Fruit fly (Drosophila melanogaster) whole organism, embryonic: ENCODE measurements around the gene temp.

Experiments
- Antp ChIP-seq: fragments of 200-800 bp; sonication (Bioruptor generic); optimal IDR thresholded peaks from 3 replicates; lab custom pipeline; 2016; ENCODE audit warnings: missing biosample characterization, missing genetic modification characterization
- BEAF-32 ChIP-seq: fragments of 200-800 bp; sonication (Bioruptor generic); optimal IDR thresholded peaks from 3 replicates; lab custom pipeline; 2017; ENCODE audit warnings: missing biosample characterization, missing genetic modification characterization, mild to moderate bottlenecking, moderate library complexity, missing genetic modification reagents
- CG10366 ChIP-seq: fragments of 200-800 bp; sonication (Bioruptor generic); IDR thresholded peaks from 2 replicates; pipeline ENCODE4 v1.3.6; 2022; ENCODE audit warnings: missing biosample characterization, missing genetic modification characterization
- CG10462 ChIP-seq: fragments of 200-800 bp; sonication (Bioruptor generic); optimal IDR thresholded peaks from 2 replicates; lab custom pipeline; 2016; ENCODE audit warnings: missing biosample characterization, missing genetic modification characterization
- CG12236 ChIP-seq: fragments of 200-800 bp; sonication (Bioruptor generic); optimal IDR thresholded peaks from 2 replicates; lab custom pipeline; 2016; ENCODE audit warnings: missing biosample characterization, missing genetic modification characterization
- CG13624 ChIP-seq: fragments of 200-800 bp; sonication (Bioruptor generic); optimal IDR thresholded peaks from 2 replicates; lab custom pipeline; 2016; ENCODE audit warnings: missing biosample characterization, missing genetic modification characterization
- CG15601 ChIP-seq: fragments of 200-800 bp; sonication (Bioruptor generic); optimal IDR thresholded peaks from 3 replicates; lab custom pipeline; 2019; ENCODE audit warnings: missing biosample characterization, mild to moderate bottlenecking, missing genetic modification characterization, moderate library complexity
- CG1647 ChIP-seq: fragments of 200-800 bp; sonication (Bioruptor generic); optimal IDR thresholded peaks from 3 replicates; lab custom pipeline; 2016; ENCODE audit warnings: missing biosample characterization, missing genetic modification characterization
- CG3163 ChIP-seq: fragments of 200-800 bp; sonication (Bioruptor generic); optimal IDR thresholded peaks from 3 replicates; lab custom pipeline; 2016; ENCODE audit warnings: missing biosample characterization, missing genetic modification characterization
- CG3281 ChIP-seq: fragments of 200-800 bp; sonication (Bioruptor generic); optimal IDR thresholded peaks from 3 replicates; lab custom pipeline; 2017; ENCODE audit warnings: missing biosample characterization, mild to moderate bottlenecking, missing genetic modification characterization
- CG34422 ChIP-seq: fragments of 200-800 bp; sonication (Bioruptor generic); IDR thresholded peaks from 3 replicates; pipeline ENCODE4 v1.3.6; 2022; ENCODE audit warnings: missing biosample characterization, missing genetic modification characterization
- CG4707 ChIP-seq: fragments of 200-800 bp; sonication (Bioruptor generic); optimal IDR thresholded peaks from 2 replicates; lab custom pipeline; 2018; ENCODE audit warnings: missing biosample characterization, mild to moderate bottlenecking, missing genetic modification characterization, moderate library complexity
- CG6791 ChIP-seq: fragments of 200-800 bp; sonication (Bioruptor generic); IDR thresholded peaks from 3 replicates; pipeline ENCODE4 v1.3.6; 2022; ENCODE audit warnings: missing biosample characterization, missing genetic modification characterization; ENCODE audit not compliant: partially characterized antibody
- CG7271 ChIP-seq: fragments of 200-800 bp; sonication (Bioruptor generic); optimal IDR thresholded peaks from 2 replicates; lab custom pipeline; 2018; ENCODE audit warnings: missing biosample characterization, mild to moderate bottlenecking, missing genetic modification characterization, moderate library complexity
- CG9215 ChIP-seq: fragments of 200-800 bp; sonication (Bioruptor generic); IDR thresholded peaks from 2 replicates; pipeline ENCODE4 v1.3.6; 2022; ENCODE audit warnings: missing biosample characterization, missing genetic modification characterization
- CG9797 ChIP-seq: fragments of 200-800 bp; sonication (Bioruptor generic); optimal IDR thresholded peaks from 3 replicates; lab custom pipeline; 2018; ENCODE audit warnings: missing biosample characterization, mild to moderate bottlenecking, missing genetic modification characterization
- CoRest ChIP-seq: fragments of 200-800 bp; sonication (Bioruptor generic); optimal IDR thresholded peaks from 3 replicates; lab custom pipeline; 2018; ENCODE audit warnings: missing biosample characterization, mild to moderate bottlenecking, missing genetic modification characterization, moderate library complexity
- Drgx ChIP-seq: fragments of 200-800 bp; sonication (Bioruptor generic); IDR thresholded peaks from 2 replicates; pipeline ENCODE4 v1.3.6; 2022; ENCODE audit warnings: missing biosample characterization, missing genetic modification characterization
- Fer2 ChIP-seq: fragments of 200-800 bp; sonication (Bioruptor generic); optimal IDR thresholded peaks from 2 replicates; lab custom pipeline; 2018; ENCODE audit warnings: missing biosample characterization, mild to moderate bottlenecking, missing genetic modification characterization, moderate library complexity
- HHEX ChIP-seq: fragments of 200-800 bp; sonication (Bioruptor generic); optimal IDR thresholded peaks from 3 replicates; lab custom pipeline; 2017; ENCODE audit warnings: missing biosample characterization, mild to moderate bottlenecking, missing genetic modification characterization, missing genetic modification reagents
- Hand ChIP-seq: fragments of 200-800 bp; sonication (Bioruptor generic); optimal IDR thresholded peaks from 2 replicates; lab custom pipeline; 2017; ENCODE audit warnings: mild to moderate bottlenecking, missing biosample characterization, missing genetic modification reagents, missing genetic modification characterization
- Hmr ChIP-seq: fragments of 200-800 bp; sonication (Bioruptor generic); optimal IDR thresholded peaks from 3 replicates; lab custom pipeline; 2017; ENCODE audit warnings: mild to moderate bottlenecking, missing biosample characterization, missing genetic modification reagents, missing genetic modification characterization
- Jarid2 ChIP-seq: fragments of 200-800 bp; sonication (Bioruptor generic); optimal IDR thresholded peaks from 3 replicates; lab custom pipeline; 2017; ENCODE audit warnings: mild to moderate bottlenecking, missing biosample characterization, missing genetic modification reagents, missing genetic modification characterization
- Mes4 ChIP-seq: fragments of 200-800 bp; sonication (Bioruptor generic); optimal IDR thresholded peaks from 2 replicates; lab custom pipeline; 2016; ENCODE audit warnings: missing biosample characterization, missing genetic modification characterization
- Myb ChIP-seq: fragments of 200-800 bp; sonication (Bioruptor generic); optimal IDR thresholded peaks from 2 replicates; lab custom pipeline; 2016; ENCODE audit warnings: missing biosample characterization, missing genetic modification characterization
- Poxn ChIP-seq: fragments of 200-800 bp; sonication (Bioruptor generic); IDR thresholded peaks from 2 replicates; pipeline ENCODE4 v1.3.6; 2022; ENCODE audit warnings: missing biosample characterization, missing genetic modification characterization
- Ptx1 ChIP-seq: fragments of 200-800 bp; sonication (Bioruptor generic); IDR thresholded peaks from 2 replicates; pipeline ENCODE4 v1.3.6; 2022; ENCODE audit warnings: missing biosample characterization, missing genetic modification characterization
- Side ChIP-seq: fragments of 200-800 bp; sonication (Bioruptor generic); optimal IDR thresholded peaks from 2 replicates; lab custom pipeline; 2016; ENCODE audit warnings: missing biosample characterization, missing genetic modification characterization
- Ssrp ChIP-seq: fragments of 200-800 bp; sonication (Bioruptor generic); optimal IDR thresholded peaks from 2 replicates; lab custom pipeline; 2018; ENCODE audit warnings: missing biosample characterization, mild to moderate bottlenecking, missing genetic modification characterization, moderate library complexity
- TFAM ChIP-seq: fragments of 200-800 bp; sonication (Bioruptor generic); optimal IDR thresholded peaks from 2 replicates; lab custom pipeline; 2017; ENCODE audit warnings: missing biosample characterization, missing genetic modification characterization, inconsistent platforms
- Tbp ChIP-seq: fragments of >200 bp; optimal IDR thresholded peaks from 2 replicates; lab custom pipeline; 2018; ENCODE audit warnings: missing biosample characterization, missing genetic modification characterization
- cg ChIP-seq: fragments of 200-800 bp; sonication (Bioruptor generic); optimal IDR thresholded peaks from 3 replicates; lab custom pipeline; 2019; ENCODE audit warnings: missing biosample characterization, mild to moderate bottlenecking, missing genetic modification characterization, moderate library complexity
- chinmo ChIP-seq: fragments of 200-800 bp; sonication (Bioruptor generic); IDR thresholded peaks from 4 replicates; pipeline ENCODE4 v1.3.6; 2022; ENCODE audit warnings: missing biosample characterization, missing genetic modification characterization; ENCODE audit not compliant: partially characterized antibody
- esg ChIP-seq: fragments of 200-800 bp; sonication (Bioruptor generic); conservative IDR thresholded peaks from 2 replicates; pipeline ENCODE4 v1.3.6; 2022; ENCODE audit warnings: missing biosample characterization, missing genetic modification characterization
- gem ChIP-seq: fragments of 200-800 bp; sonication (Bioruptor generic); optimal IDR thresholded peaks from 2 replicates; lab custom pipeline; 2019; ENCODE audit warnings: missing biosample characterization, mild to moderate bottlenecking, missing genetic modification characterization, moderate library complexity
- gfzf ChIP-seq: fragments of 200-800 bp; sonication (Bioruptor generic); optimal IDR thresholded peaks from 2 replicates; lab custom pipeline; 2016; ENCODE audit warnings: missing biosample characterization, mild to moderate bottlenecking, missing genetic modification characterization, moderate library complexity
- gsb-n ChIP-seq: fragments of 200-800 bp; sonication (Bioruptor generic); optimal IDR thresholded peaks from 3 replicates; lab custom pipeline; 2018; ENCODE audit warnings: missing biosample characterization, mild to moderate bottlenecking, missing genetic modification characterization
- ind ChIP-seq: fragments of 200-800 bp; sonication (Bioruptor generic); optimal IDR thresholded peaks from 3 replicates; lab custom pipeline; 2016; ENCODE audit warnings: missing biosample characterization, missing genetic modification characterization
- inv ChIP-seq: fragments of 200-800 bp; sonication (Bioruptor generic); IDR thresholded peaks from 2 replicates; pipeline ENCODE4 v1.3.6; 2022; ENCODE audit warnings: missing biosample characterization, missing genetic modification characterization; ENCODE audit not compliant: partially characterized antibody
- kni ChIP-seq: fragments of 200-800 bp; sonication (Bioruptor generic); optimal IDR thresholded peaks from 3 replicates; lab custom pipeline; 2017; ENCODE audit warnings: mild to moderate bottlenecking, missing biosample characterization, missing genetic modification reagents, missing genetic modification characterization
- maf-S ChIP-seq: fragments of 200-800 bp; sonication (Bioruptor generic); optimal IDR thresholded peaks from 2 replicates; lab custom pipeline; 2016; ENCODE audit warnings: missing biosample characterization, missing genetic modification characterization
- pum ChIP-seq: fragments of 200-800 bp; sonication (Bioruptor generic); optimal IDR thresholded peaks from 2 replicates; lab custom pipeline; 2016; ENCODE audit warnings: missing biosample characterization, missing genetic modification characterization
- rib ChIP-seq: fragments of 200-800 bp; sonication (Bioruptor generic); IDR thresholded peaks from 2 replicates; pipeline ENCODE4 v1.3.6; 2022; ENCODE audit warnings: missing biosample characterization, missing genetic modification characterization
- salm ChIP-seq: fragments of 200-800 bp; sonication (Bioruptor generic); optimal IDR thresholded peaks from 2 replicates; lab custom pipeline; 2018; ENCODE audit warnings: missing biosample characterization, mild to moderate bottlenecking, missing genetic modification characterization
- schlank ChIP-seq: fragments of 200-800 bp; sonication (Bioruptor generic); optimal IDR thresholded peaks from 2 replicates; lab custom pipeline; 2018; ENCODE audit warnings: missing biosample characterization, mild to moderate bottlenecking, missing genetic modification characterization
- ssp ChIP-seq: fragments of 200-800 bp; sonication (Bioruptor generic); IDR thresholded peaks from 2 replicates; pipeline ENCODE4 v1.3.6; 2022; ENCODE audit warnings: missing biosample characterization, missing genetic modification characterization
- unpg ChIP-seq: fragments of 200-800 bp; sonication (Bioruptor generic); optimal IDR thresholded peaks from 3 replicates; lab custom pipeline; 2018; ENCODE audit warnings: missing biosample characterization, mild to moderate bottlenecking, missing genetic modification characterization, moderate library complexity
- vfl ChIP-seq: fragments of 200-800 bp; sonication (Bioruptor generic); optimal IDR thresholded peaks from 2 replicates; lab custom pipeline; 2016; ENCODE audit warnings: missing biosample characterization, missing genetic modification characterization
- vvl ChIP-seq: fragments of 200-800 bp; sonication (Bioruptor generic); IDR thresholded peaks from 2 replicates; pipeline ENCODE4 v1.3.6; 2022; ENCODE audit warnings: missing biosample characterization, missing genetic modification characterization

temp gene

dm6 chrX:2222181-2222790 is 40.0 kb downstream of the temp start, which contains the start of gene Vinc (continued):
- TF ChIP-seq ind (GFP tag; lab: Kevin White, UChicago) = peak; percentile 90
- TF ChIP-seq CG9215 (GFP tag; lab: Robert Waterston, UW) = peak; percentile 89
- TF ChIP-seq CG3281 = peak; percentile 95
- peak; percentile 71 for TF ChIP-seq cg (GFP tag; lab: Kevin White, UChicago)
- peak; percentile 90 for TF ChIP-seq HHEX (GFP tag; lab: Kevin White, UChicago)
- TF ChIP-seq CG10462 (GFP tag; lab: Kevin White, UChicago) = peak; percentile 56
- peak; percentile 63; the same call in 1 of the 2 replicates for TF ChIP-seq rib (GFP tag; lab: Robert Waterston, UW)
- peak; percentile 54 for TF ChIP-seq CG15601 (tag; lab: Kevin White, UChicago)
- TF ChIP-seq CoRest (tag; lab: Kevin White, UChicago) = peak; percentile 84
- peak; percentile 100 for TF ChIP-seq CG4707 (GFP tag; lab: Kevin White, UChicago)
- peak; percentile 90 for TF ChIP-seq Ptx1
- TF ChIP-seq gfzf (GFP tag; lab: Kevin White, UChicago) = no peak
- TF ChIP-seq salm (tag; lab: Kevin White, UChicago) = peak; percentile 48
- peak; percentile 41 for TF ChIP-seq Mes4
- peak; percentile 53; the same call in 1 of the 3 replicates for TF ChIP-seq CG6791 (GFP tag; lab: Robert Waterston, UW)
- TF ChIP-seq Jarid2 (GFP tag; lab: Kevin White, UChicago) = peak; percentile 86
- peak; percentile 63 for TF ChIP-seq vfl (GFP tag; lab: Kevin White, UChicago)
- peak; percentile 70 for TF ChIP-seq CG1647
- TF ChIP-seq CG7271 (tag; lab: Kevin White, UChicago) = no peak
- peak; percentile 90 for TF ChIP-seq kni (GFP tag; lab: Kevin White, UChicago)
- peak; percentile 87 for TF ChIP-seq pum
- no peak for TF ChIP-seq Tbp (GFP tag; lab: Kevin White, UChicago)
- peak; percentile 91 for TF ChIP-seq Antp (GFP tag; lab: Kevin White, UChicago)
- TF ChIP-seq CG9797 = peak; percentile 42
- peak; percentile 54 for TF ChIP-seq CG10366 (GFP tag; lab: Robert Waterston, UW)
- peak; percentile 62 for TF ChIP-seq ssp
- no peak for TF ChIP-seq gem (tag; lab: Kevin White, UChicago)
- peak; percentile 45 for TF ChIP-seq schlank (tag; lab: Kevin White, UChicago)
- peak; percentile 87 for TF ChIP-seq Fer2 (tag; lab: Kevin White, UChicago)
- peak; percentile 58 for TF ChIP-seq BEAF-32
- no peak for TF ChIP-seq inv (GFP tag; lab: Robert Waterston, UW)
- TF ChIP-seq Hand (GFP tag; lab: Kevin White, UChicago) = peak; percentile 86
- TF ChIP-seq TFAM = peak; percentile 8
- peak; percentile 93 for TF ChIP-seq Drgx (GFP tag; lab: Robert Waterston, UW)
- peak; percentile 43 for TF ChIP-seq CG12236 (GFP tag; lab: Kevin White, UChicago)
- peak; percentile 54 for TF ChIP-seq Ssrp (tag; lab: Kevin White, UChicago)
- peak; percentile 85 for TF ChIP-seq CG34422 (GFP tag; lab: Robert Waterston, UW)
- TF ChIP-seq CG3163 (GFP tag; lab: Kevin White, UChicago) = peak; percentile 39
- no peak for TF ChIP-seq gsb-n (tag; lab: Kevin White, UChicago)
- peak; percentile 88 for TF ChIP-seq Side (GFP tag; lab: Kevin White, UChicago)
- peak; percentile 58 for TF ChIP-seq Myb (GFP tag; lab: Kevin White, UChicago)
- TF ChIP-seq unpg (GFP tag; lab: Kevin White, UChicago) = peak; percentile 73
- 0 out of 2 replicates have a peak, but pooled peaks have one; percentile 30 for TF ChIP-seq Poxn (GFP tag; lab: Robert Waterston, UW)
- peak; percentile 83 for TF ChIP-seq esg (GFP tag; lab: Robert Waterston, UW)
- TF ChIP-seq chinmo (GFP tag; lab: Robert Waterston, UW) = no peak
- peak; percentile 55 for TF ChIP-seq maf-S
- TF ChIP-seq CG13624 (GFP tag; lab: Kevin White, UChicago) = peak; percentile 91
- peak; percentile 80 for TF ChIP-seq vvl (GFP tag; lab: Robert Waterston, UW)
- TF ChIP-seq Hmr = peak; percentile 86
